Fruit fly (Drosophila melanogaster) whole organism, embryonic: ENCODE results near the gene Pld3.

Experiments used
- CG1024 ChIP-seq: fragments of 200-800 bp; sonication (Bioruptor generic); IDR thresholded peaks from 2 replicates; pipeline ENCODE4 v1.3.6; 2022; ENCODE audit warnings: missing biosample characterization, missing genetic modification characterization
- CG10543 ChIP-seq: fragments of 200-800 bp; sonication (Bioruptor generic); optimal IDR thresholded peaks from 3 replicates; lab custom pipeline; 2017; ENCODE audit warnings: missing biosample characterization, mild to moderate bottlenecking, missing genetic modification characterization, moderate library complexity
- CG10654 ChIP-seq: fragments of 200-800 bp; sonication (Bioruptor generic); optimal IDR thresholded peaks from 2 replicates; lab custom pipeline; 2016; ENCODE audit warnings: missing biosample characterization, missing genetic modification characterization
- CG11456 ChIP-seq: fragments of 200-800 bp; sonication (Bioruptor generic); IDR thresholded peaks from 3 replicates; pipeline ENCODE4 v1.3.6; 2022; ENCODE audit warnings: missing biosample characterization, missing genetic modification characterization
- CG1233 ChIP-seq: fragments of 200-800 bp; sonication (Bioruptor generic); optimal IDR thresholded peaks from 4 replicates; lab custom pipeline; 2018; ENCODE audit warnings: missing biosample characterization, mild to moderate bottlenecking, missing genetic modification characterization
- CG13296 ChIP-seq: fragments of 200-800 bp; sonication (Bioruptor generic); optimal IDR thresholded peaks from 3 replicates; lab custom pipeline; 2018; ENCODE audit warnings: missing biosample characterization, mild to moderate bottlenecking, missing genetic modification characterization
- CG1529 ChIP-seq: fragments of 200-800 bp; sonication (Bioruptor generic); optimal IDR thresholded peaks from 3 replicates; lab custom pipeline; 2018; ENCODE audit warnings: missing biosample characterization, missing genetic modification characterization
- CG1603 ChIP-seq: fragments of 200-800 bp; sonication (Bioruptor generic); optimal IDR thresholded peaks from 2 replicates; lab custom pipeline; 2019; ENCODE audit warnings: missing biosample characterization, mild to moderate bottlenecking, missing genetic modification characterization, moderate library complexity
- CG17612 ChIP-seq: fragments of 200-800 bp; sonication (Bioruptor generic); IDR thresholded peaks from 2 replicates; pipeline ENCODE4 v1.3.6; 2022; ENCODE audit warnings: missing biosample characterization, missing genetic modification characterization
- CG2199 ChIP-seq: fragments of 200-800 bp; sonication (Bioruptor generic); IDR thresholded peaks from 3 replicates; pipeline ENCODE4 v1.3.6; 2022; ENCODE audit warnings: missing biosample characterization, missing genetic modification characterization
- CG3163 ChIP-seq: fragments of 200-800 bp; sonication (Bioruptor generic); optimal IDR thresholded peaks from 3 replicates; lab custom pipeline; 2016; ENCODE audit warnings: missing biosample characterization, missing genetic modification characterization
- CG34376 ChIP-seq: fragments of 200-800 bp; sonication (Bioruptor generic); optimal IDR thresholded peaks from 2 replicates; lab custom pipeline; 2018; ENCODE audit warnings: missing biosample characterization, mild to moderate bottlenecking, missing genetic modification characterization
- CG3995 ChIP-seq: fragments of 200-800 bp; sonication (Bioruptor generic); optimal IDR thresholded peaks from 3 replicates; lab custom pipeline; 2016; ENCODE audit warnings: missing biosample characterization, missing genetic modification characterization
- CG4730 ChIP-seq: fragments of 200-800 bp; sonication (Bioruptor generic); IDR thresholded peaks from 2 replicates; pipeline ENCODE4 v1.3.6; 2022; ENCODE audit warnings: missing biosample characterization, missing genetic modification characterization
- CG6654 ChIP-seq: fragments of 200-800 bp; sonication (Bioruptor generic); optimal IDR thresholded peaks from 2 replicates; lab custom pipeline; 2017; ENCODE audit warnings: missing biosample characterization, mild to moderate bottlenecking, missing genetic modification characterization
- CG6683 ChIP-seq: fragments of 200-800 bp; sonication (Bioruptor generic); optimal IDR thresholded peaks from 2 replicates; lab custom pipeline; 2017; ENCODE audit warnings: missing biosample characterization, mild to moderate bottlenecking, missing genetic modification characterization, missing genetic modification reagents
- CG6854 ChIP-seq: fragments of 200-800 bp; sonication (Bioruptor generic); optimal IDR thresholded peaks from 3 replicates; lab custom pipeline; 2017; ENCODE audit warnings: missing biosample characterization, mild to moderate bottlenecking, missing genetic modification characterization
- CG9609 ChIP-seq: fragments of 200-800 bp; sonication (Bioruptor generic); optimal IDR thresholded peaks from 3 replicates; lab custom pipeline; 2016; ENCODE audit warnings: missing biosample characterization, missing genetic modification characterization
- CG9932 ChIP-seq: fragments of 200-800 bp; sonication (Bioruptor generic); IDR thresholded peaks from 2 replicates; pipeline ENCODE4 v1.3.6; 2022; ENCODE audit warnings: missing biosample characterization, missing genetic modification characterization
- Camta ChIP-seq: fragments of 200-800 bp; sonication (Bioruptor generic); optimal IDR thresholded peaks from 2 replicates; lab custom pipeline; 2016; ENCODE audit warnings: missing biosample characterization, missing genetic modification characterization
- Chrac-16 ChIP-seq: fragments of 200-800 bp; sonication (Bioruptor generic); optimal IDR thresholded peaks from 3 replicates; lab custom pipeline; 2016; ENCODE audit warnings: missing biosample characterization, missing genetic modification characterization
- CrebB ChIP-seq: fragments of 200-800 bp; sonication (Bioruptor generic); optimal IDR thresholded peaks from 3 replicates; lab custom pipeline; 2018; ENCODE audit warnings: missing biosample characterization, mild to moderate bottlenecking, missing genetic modification characterization
- Dfd ChIP-seq, 2 experiments: fragments of >200 bp; optimal IDR thresholded peaks; 2 replicates each; lab custom pipeline; 2017; ENCODE audit warnings: missing biosample characterization in 2 of 2, missing genetic modification characterization in 2 of 2
- Dll ChIP-seq: fragments of 200-800 bp; sonication (Bioruptor generic); IDR thresholded peaks from 4 replicates; pipeline ENCODE4 v1.3.6; 2022; ENCODE audit warnings: missing biosample characterization, missing genetic modification characterization; ENCODE audit not compliant: partially characterized antibody
- E2f1 ChIP-seq: fragments of 200-800 bp; sonication (Bioruptor generic); IDR thresholded peaks from 2 replicates; pipeline ENCODE4 v1.3.6; 2022; ENCODE audit warnings: missing biosample characterization, missing genetic modification characterization
- Fer2 ChIP-seq: fragments of 200-800 bp; sonication (Bioruptor generic); optimal IDR thresholded peaks from 2 replicates; lab custom pipeline; 2018; ENCODE audit warnings: missing biosample characterization, mild to moderate bottlenecking, missing genetic modification characterization, moderate library complexity
- Mad ChIP-seq: fragments of 200-800 bp; sonication (Bioruptor generic); optimal IDR thresholded peaks from 2 replicates; lab custom pipeline; 2016; ENCODE audit warnings: missing biosample characterization, missing genetic modification characterization
- Max ChIP-seq: fragments of 200-800 bp; sonication (Bioruptor generic); optimal IDR thresholded peaks from 2 replicates; lab custom pipeline; 2016; ENCODE audit warnings: missing biosample characterization, mild to moderate bottlenecking, missing genetic modification characterization
- Neu2 ChIP-seq: fragments of 200-800 bp; sonication (Bioruptor generic); optimal IDR thresholded peaks from 3 replicates; lab custom pipeline; 2016; ENCODE audit warnings: missing biosample characterization, missing genetic modification characterization, borderline replicate concordance
- Nf-YC ChIP-seq: fragments of 200-800 bp; optimal IDR thresholded peaks from 3 replicates; lab custom pipeline; 2019; ENCODE audit warnings: missing biosample characterization, mild to moderate bottlenecking, missing genetic modification characterization, moderate library complexity
- NfI ChIP-seq: fragments of 200-800 bp; sonication (Bioruptor generic); optimal IDR thresholded peaks from 3 replicates; lab custom pipeline; 2018; ENCODE audit warnings: missing biosample characterization, mild to moderate bottlenecking, missing genetic modification characterization, moderate library complexity
- YL-1 ChIP-seq: fragments of 200-800 bp; sonication (Bioruptor generic); optimal IDR thresholded peaks from 3 replicates; lab custom pipeline; 2017; ENCODE audit warnings: missing biosample characterization, mild to moderate bottlenecking, missing genetic modification characterization
- ato ChIP-seq: fragments of 200-800 bp; sonication (Bioruptor generic); IDR thresholded peaks from 2 replicates; pipeline ENCODE4 v1.3.6; 2022; ENCODE audit warnings: missing biosample characterization, missing genetic modification characterization; ENCODE audit not compliant: partially characterized antibody
- crc ChIP-seq: fragments of 200-800 bp; sonication (Bioruptor generic); optimal IDR thresholded peaks from 2 replicates; lab custom pipeline; 2016; ENCODE audit warnings: missing biosample characterization, missing genetic modification characterization
- crol ChIP-seq: fragments of 200-800 bp; sonication (Bioruptor generic); IDR thresholded peaks from 2 replicates; pipeline ENCODE4 v1.3.6; 2022; ENCODE audit warnings: missing biosample characterization, missing genetic modification characterization
- dmrt11E ChIP-seq: fragments of 200-800 bp; sonication (Bioruptor generic); optimal IDR thresholded peaks from 3 replicates; lab custom pipeline; 2018; ENCODE audit warnings: missing biosample characterization, mild to moderate bottlenecking, missing genetic modification characterization, moderate library complexity
- esg ChIP-seq: fragments of 200-800 bp; sonication (Bioruptor generic); conservative IDR thresholded peaks from 2 replicates; pipeline ENCODE4 v1.3.6; 2022; ENCODE audit warnings: missing biosample characterization, missing genetic modification characterization
- eyg ChIP-seq: fragments of 200-800 bp; sonication (Bioruptor generic); optimal IDR thresholded peaks from 3 replicates; lab custom pipeline; 2016; ENCODE audit warnings: missing biosample characterization, missing genetic modification characterization
- fu2 ChIP-seq: fragments of 200-800 bp; sonication (Bioruptor generic); optimal IDR thresholded peaks from 2 replicates; lab custom pipeline; 2016; ENCODE audit warnings: missing biosample characterization, missing genetic modification characterization
- ham ChIP-seq: fragments of 200-800 bp; sonication (Bioruptor generic); IDR thresholded peaks from 2 replicates; pipeline ENCODE4 v1.3.6; 2022; ENCODE audit warnings: missing biosample characterization, missing genetic modification characterization
- hth ChIP-seq: fragments of >200 bp; optimal IDR thresholded peaks from 2 replicates; lab custom pipeline; 2017; ENCODE audit warnings: inconsistent platforms
- mirr ChIP-seq: fragments of 200-800 bp; sonication (Bioruptor generic); optimal IDR thresholded peaks from 3 replicates; lab custom pipeline; 2018; ENCODE audit warnings: missing biosample characterization, mild to moderate bottlenecking, missing genetic modification characterization
- oc ChIP-seq: fragments of 200-800 bp; sonication (Bioruptor generic); optimal IDR thresholded peaks from 2 replicates; lab custom pipeline; 2018; ENCODE audit warnings: missing biosample characterization, mild to moderate bottlenecking, missing genetic modification characterization, moderate library complexity
- pfk ChIP-seq: fragments of 200-800 bp; sonication (Bioruptor generic); optimal IDR thresholded peaks from 2 replicates; lab custom pipeline; 2018; ENCODE audit warnings: missing biosample characterization, mild to moderate bottlenecking, missing genetic modification characterization, moderate library complexity
- pho ChIP-seq: fragments of 200-800 bp; sonication (Bioruptor generic); optimal IDR thresholded peaks from 2 replicates; lab custom pipeline; 2016; ENCODE audit warnings: missing biosample characterization, missing genetic modification characterization
- ro ChIP-seq: fragments of 200-800 bp; sonication (Bioruptor generic); IDR thresholded peaks from 2 replicates; pipeline ENCODE4 v1.3.6; 2022; ENCODE audit warnings: missing biosample characterization, missing genetic modification characterization
- sens-2 ChIP-seq: fragments of 200-800 bp; sonication (Bioruptor generic); IDR thresholded peaks from 2 replicates; pipeline ENCODE4 v1.3.6; 2022; ENCODE audit warnings: missing biosample characterization, missing genetic modification characterization
- ssp ChIP-seq: fragments of 200-800 bp; sonication (Bioruptor generic); IDR thresholded peaks from 2 replicates; pipeline ENCODE4 v1.3.6; 2022; ENCODE audit warnings: missing biosample characterization, missing genetic modification characterization
- stc ChIP-seq: fragments of 200-800 bp; sonication (Bioruptor generic); IDR thresholded peaks from 2 replicates; pipeline ENCODE4 v1.3.6; 2022; ENCODE audit warnings: missing biosample characterization, missing genetic modification characterization
- toy ChIP-seq: fragments of 200-800 bp; sonication (Bioruptor generic); IDR thresholded peaks from 2 replicates; pipeline ENCODE4 v1.3.6; 2022; ENCODE audit warnings: missing biosample characterization, missing genetic modification characterization
- tx ChIP-seq: fragments of 200-800 bp; sonication (Bioruptor generic); optimal IDR thresholded peaks from 2 replicates; lab custom pipeline; 2016; ENCODE audit warnings: missing biosample characterization, missing genetic modification characterization
- unpg ChIP-seq: fragments of 200-800 bp; sonication (Bioruptor generic); optimal IDR thresholded peaks from 3 replicates; lab custom pipeline; 2018; ENCODE audit warnings: missing biosample characterization, mild to moderate bottlenecking, missing genetic modification characterization, moderate library complexity

Gene Pld3

DNA sequence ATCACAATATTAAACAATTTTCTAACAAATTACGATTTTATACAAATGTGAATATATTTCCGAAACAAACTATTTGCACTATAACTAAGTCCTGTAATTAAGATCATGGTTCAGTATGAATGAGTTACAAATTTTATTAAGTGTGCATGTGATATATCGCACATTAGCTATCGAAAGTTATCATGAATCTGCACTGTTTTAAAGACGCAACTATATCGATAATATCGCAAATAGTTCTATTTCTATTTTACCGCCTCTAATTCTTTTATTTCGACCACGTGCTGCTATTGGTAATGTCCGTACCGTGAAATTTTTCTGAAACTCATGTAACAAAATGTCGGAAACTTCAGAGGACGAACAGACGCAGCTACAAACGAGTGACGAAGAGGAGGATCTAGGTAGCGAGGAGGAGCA, 15.7 kb upstream of the Pld3 start, which contains the start of gene pths (continued):
- TF ChIP-seq ham (GFP tag; lab: Robert Waterston, UW) (no peak), CG9609 (GFP tag; lab: Kevin White, UChicago) (peak; percentile 37), stc (GFP tag; lab: Robert Waterston, UW) (no peak), Neu2 (GFP tag; lab: Kevin White, UChicago) (no peak), eyg (GFP tag; lab: Kevin White, UChicago) (peak; percentile 18), CG10543 (no peak), crc (GFP tag; lab: Kevin White, UChicago) (no peak), Dll (GFP tag; lab: Robert Waterston, UW) (peak; percentile 70; the same call in 3 of the 4 replicates), CG1233 (GFP tag; lab: Kevin White, UChicago) (no peak), mirr (GFP tag; lab: Kevin White, UChicago) (no peak), pfk (GFP tag; lab: Kevin White, UChicago) (peak; percentile 47), ro (GFP tag; lab: Robert Waterston, UW) (no peak), Mad (GFP tag; lab: Kevin White, UChicago) (no peak), Nf-YC (tag; lab: Kevin White, UChicago) (no peak), crol (GFP tag; lab: Robert Waterston, UW) (no peak), esg (GFP tag; lab: Robert Waterston, UW) (peak; percentile 14; the same call in 1 of the 2 replicates), CG17612 (GFP tag; lab: Robert Waterston, UW) (no peak), ssp (GFP tag; lab: Robert Waterston, UW) (peak; percentile 99), NfI (peak; percentile 41), sens-2 (GFP tag; lab: Robert Waterston, UW) (no peak), ato (peak; percentile 71; the same call in 1 of the 2 replicates), CrebB (no peak), CG6654 (no peak), CG4730 (GFP tag; lab: Robert Waterston, UW) (no peak), unpg (GFP tag; lab: Kevin White, UChicago) (no peak), CG6683 (no peak), dmrt11E (tag; lab: Kevin White, UChicago) (peak; percentile 50), CG1024 (GFP tag; lab: Robert Waterston, UW) (peak; percentile 96), CG1603 (tag; lab: Kevin White, UChicago) (peak; percentile 95), tx (peak; percentile 29), CG3995 (GFP tag; lab: Kevin White, UChicago) (peak; percentile 33), Fer2 (tag; lab: Kevin White, UChicago) (no peak), CG9932 (GFP tag; lab: Robert Waterston, UW) (peak; percentile 82), oc (tag; lab: Kevin White, UChicago) (no peak), Chrac-16 (GFP tag; lab: Kevin White, UChicago) (peak; percentile 40), CG3163 (GFP tag; lab: Kevin White, UChicago) (peak; percentile 3), pho (GFP tag; lab: Kevin White, UChicago) (peak; percentile 68), CG10654 (peak; percentile 37), fu2 (GFP tag; lab: Kevin White, UChicago) (peak; percentile 38), CG34376 (no peak), Camta (GFP tag; lab: Kevin White, UChicago) (peak; percentile 38), CG11456 (peak; percentile 75; the same call in 1 of the 3 replicates), toy (GFP tag; lab: Robert Waterston, UW) (no peak), CG6854 (no peak), CG2199 (no peak), Dfd (GFP tag; optimal IDR thresholded peaks at IDR 0.05; lab: Kevin White, UChicago) (peak in 1 of 2 experiments; percentile 73), Max (GFP tag; lab: Kevin White, UChicago) (peak; percentile 85), CG13296 (no peak), YL-1 (peak; percentile 60), hth (lab: Kevin White, UChicago) (no peak), CG1529 (GFP tag; lab: Kevin White, UChicago) (no peak), E2f1 (GFP tag; lab: Robert Waterston, UW) (no peak; the same call in 1 of the 2 replicates)
